Worm (Caenorhabditis elegans): ENCODE data around the gene noca-2.

ce11 chrX:11675573-11675972 is 8.6 kb downstream of the noca-2 start:
- TF ChIP-seq mdl-1 (tag; optimal IDR thresholded peaks at IDR 0.05) (no peak), zag-1 (tag; optimal IDR thresholded peaks at IDR 0.05) (no peak), nhr-76 (tag; optimal IDR thresholded peaks at IDR 0.05) (no peak), ceh-82 (tag; optimal IDR thresholded peaks at IDR 0.05) (no peak), snpc-4 (tag; optimal IDR thresholded peaks at IDR 0.05) (no peak), fkh-10 (GFP tag; optimal IDR thresholded peaks at IDR 0.05) (no peak), ztf-4 (tag; optimal IDR thresholded peaks at IDR 0.05) (no peak), nhr-12 (tag; optimal IDR thresholded peaks at IDR 0.05) (no peak)
